Fruit fly (Drosophila melanogaster) ovary, adult (tissue): ENCODE measurements around the gene sdk.

Source experiments
- CG17801 ChIP-seq: fragments of 200-800 bp; optimal IDR thresholded peaks from 2 replicates; lab custom pipeline; 2019; ENCODE audit warnings: missing biosample characterization, mild to moderate bottlenecking, missing genetic modification characterization, moderate library complexity; ENCODE audit not compliant: partially characterized antibody

sdk gene

dm6 chrX:758892-759621, 72.4 kb downstream of the sdk start, which contains the start of gene CG5273:
TSS of gene CG5273 (plus strand) at chrX:759594.
- TF ChIP-seq CG17801 (GFP tag; lab: Kevin White, UChicago) = peak; percentile 76

dm6 chrX:762047-762446, 75.4 kb downstream of the sdk start:
- no peak for TF ChIP-seq CG17801 (GFP tag; lab: Kevin White, UChicago)

- TF ChIP-seq CG17801 (GFP tag; lab: Kevin White, UChicago) = peak; percentile 87
Measured at dm6 chrX:765039-765508, 78.4 kb downstream of the sdk start, which contains the start of gene RpL22. TSS of gene RpL22 (minus strand) at chrX:765130.

- TF ChIP-seq CG17801 (GFP tag; lab: Kevin White, UChicago) = no peak
Measured at dm6 chrX:766094-766493, 79.5 kb downstream of the sdk start.

dm6 chrX:767928-768327, 81.3 kb downstream of the sdk start:
- TF ChIP-seq CG17801 (GFP tag; lab: Kevin White, UChicago) = no peak

dm6 chrX:768480-769123, 82.0 kb downstream of the sdk start:
- TF ChIP-seq CG17801 (GFP tag; lab: Kevin White, UChicago) = no peak

dm6 chrX:769639-770124, 83.0 kb downstream of the sdk start, which contains the start of gene fz3:
TSS of gene fz3 (plus strand) at chrX:769945.
- TF ChIP-seq CG17801 (GFP tag; lab: Kevin White, UChicago) = peak; percentile 65

dm6 chrX:771431-772064, 84.9 kb downstream of the sdk start:
- no peak for TF ChIP-seq CG17801 (GFP tag; lab: Kevin White, UChicago)

- no peak for TF ChIP-seq CG17801 (GFP tag; lab: Kevin White, UChicago)
Measured at dm6 chrX:772305-772986, 85.8 kb downstream of the sdk start.

dm6 chrX:774160-774700, 87.6 kb downstream of the sdk start:
- TF ChIP-seq CG17801 (GFP tag; lab: Kevin White, UChicago) = no peak

dm6 chrX:775184-775583, 88.5 kb downstream of the sdk start:
- TF ChIP-seq CG17801 (GFP tag; lab: Kevin White, UChicago) = no peak

- TF ChIP-seq CG17801 (GFP tag; lab: Kevin White, UChicago) = no peak
Measured at dm6 chrX:779344-779743, 92.7 kb downstream of the sdk start.

dm6 chrX:784456-784855, 97.8 kb downstream of the sdk start, which contains the start of gene tw:
TSS of gene tw (plus strand) at chrX:784746.
- no peak for TF ChIP-seq CG17801 (GFP tag; lab: Kevin White, UChicago)

- TF ChIP-seq CG17801 (GFP tag; lab: Kevin White, UChicago) = no peak
Measured at dm6 chrX:790039-790597, 103.5 kb downstream of the sdk start, which contains the start of gene CG13360. TSS of gene CG13360 (minus strand) at chrX:790089.
